Worm (Caenorhabditis elegans): Measurements from ENCODE around the gene T16G1.18.

ce11 chrV:12949607-12950006 lies 1.5 kb upstream of the T16G1.18 start, which contains the start of gene T16G1.13:
- TF ChIP-seq gei-17 (GFP tag; optimal IDR thresholded peaks at IDR 0.05) (no peak), F33H1.4 (GFP tag; IDR thresholded peaks at IDR 0.05) (no peak), ceh-58 (GFP tag; IDR thresholded peaks at IDR 0.05) (no peak), him-1 (tag; optimal IDR thresholded peaks at IDR 0.05) (no peak), ama-1 (optimal IDR thresholded peaks at IDR 0.05) (no peak), ama-1 (GFP tag; optimal IDR thresholded peaks at IDR 0.05) (no peak), snpc-4 (GFP tag; optimal IDR thresholded peaks at IDR 0.05) (no peak), snpc-4 (tag; optimal IDR thresholded peaks at IDR 0.05) (no peak), ZK185.1 (tag; optimal IDR thresholded peaks at IDR 0.05; ENCODE audit: poor library complexity, severe bottlenecking) (no peak), rec-8 (tag; optimal IDR thresholded peaks at IDR 0.05) (no peak), B0035.1 (tag; optimal IDR thresholded peaks at IDR 0.05) (no peak), egl-44 (GFP tag; IDR thresholded peaks at IDR 0.05) (no peak)
